Fruit fly (Drosophila melanogaster) whole organism, prepupa: Measurements from ENCODE around the gene CG10286.

Experiments used
- CG1621 ChIP-seq: fragments of 200-800 bp; sonication (Bioruptor generic); optimal IDR thresholded peaks from 3 replicates; lab custom pipeline; 2018; ENCODE audit warnings: missing biosample characterization, mild to moderate bottlenecking, missing genetic modification characterization
- CG16779 ChIP-seq: fragments of 200-800 bp; sonication (Bioruptor generic); optimal IDR thresholded peaks from 3 replicates; lab custom pipeline; 2017; ENCODE audit warnings: missing biosample characterization, mild to moderate bottlenecking, missing genetic modification characterization
- CG8319 ChIP-seq: fragments of 200-800 bp; sonication (Bioruptor generic); optimal IDR thresholded peaks from 3 replicates; lab custom pipeline; 2016; ENCODE audit warnings: missing biosample characterization, missing genetic modification characterization
- Eip75B ChIP-seq: fragments of 200-800 bp; sonication (Bioruptor generic); optimal IDR thresholded peaks from 3 replicates; lab custom pipeline; 2016; ENCODE audit warnings: missing biosample characterization, missing genetic modification characterization
- Ets96B ChIP-seq: fragments of 200-800 bp; optimal IDR thresholded peaks from 2 replicates; lab custom pipeline; 2019; ENCODE audit warnings: missing biosample characterization, mild to moderate bottlenecking, missing genetic modification characterization, moderate library complexity
- Gug ChIP-seq: fragments of 200-800 bp; sonication (Bioruptor generic); IDR thresholded peaks from 2 replicates; pipeline ENCODE4 v1.3.6; 2022; ENCODE audit warnings: missing biosample characterization, missing genetic modification characterization
- Met ChIP-seq: fragments of 200-800 bp; sonication (Bioruptor generic); optimal IDR thresholded peaks from 3 replicates; lab custom pipeline; 2016; ENCODE audit warnings: missing biosample characterization, missing genetic modification characterization
- vri ChIP-seq: fragments of 200-800 bp; sonication (Bioruptor generic); optimal IDR thresholded peaks from 3 replicates; lab custom pipeline; 2016; ENCODE audit warnings: missing biosample characterization, mild to moderate bottlenecking, missing genetic modification characterization

dm6 chr3R:6413771-6414438, 45.1 kb downstream of the CG10286 start:
- TF ChIP-seq Met (GFP tag; lab: Kevin White, UChicago) (no peak), Eip75B (no peak), Ets96B (tag; lab: Kevin White, UChicago) (no peak), Gug (GFP tag; lab: Robert Waterston, UW) (no peak), CG8319 (GFP tag; lab: Kevin White, UChicago) (no peak), vri (GFP tag; lab: Kevin White, UChicago) (no peak), CG1621 (tag; lab: Kevin White, UChicago) (no peak), CG16779 (tag; lab: Kevin White, UChicago) (no peak)
